Fruit fly (Drosophila melanogaster): ENCODE measurements around the gene tow.
A peak's percentile ranks its signal among the peaks of the same experiment; 100 is the strongest.

tow gene

dm6 chr3L:6903985-6904384 is 38.7 kb upstream of the tow start (continued):
- TF ChIP-seq HHEX (GFP tag; optimal IDR thresholded peaks at IDR 0.05): no peak
- peak; percentile 93 for TF ChIP-seq Med (GFP tag)
- TF ChIP-seq tna (GFP tag; IDR thresholded peaks at IDR 0.05; ENCODE audit: partially characterized antibody): peak; percentile 60; the same call in 1 of the 2 replicates
- TF ChIP-seq HLHmδ (GFP tag; optimal IDR thresholded peaks at IDR 0.05): no peak
- TF ChIP-seq CG18262 (tag; optimal IDR thresholded peaks at IDR 0.05): no peak
- no peak for TF ChIP-seq zf30C (GFP tag; optimal IDR thresholded peaks at IDR 0.05)
- no peak for TF ChIP-seq gt (GFP tag; IDR thresholded peaks at IDR 0.05)
- peak; percentile 29 for TF ChIP-seq CG34376 (GFP tag; optimal IDR thresholded peaks at IDR 0.05)
- peak; percentile 63 for TF ChIP-seq sd (tag; optimal IDR thresholded peaks at IDR 0.05)
- peak; percentile 47 for TF ChIP-seq CG3065 (GFP tag; optimal IDR thresholded peaks at IDR 0.05)
- no peak for TF ChIP-seq Ada2b (GFP tag; IDR thresholded peaks at IDR 0.05)
- peak; percentile 58 for TF ChIP-seq ash1 (GFP tag; optimal IDR thresholded peaks at IDR 0.05)
- no peak for TF ChIP-seq CG31365 (tag; optimal IDR thresholded peaks at IDR 0.05)
- TF ChIP-seq Lim3 (GFP tag; IDR thresholded peaks at IDR 0.05): no peak
- TF ChIP-seq CG17328 (GFP tag; IDR thresholded peaks at IDR 0.05): no peak
- no peak for TF ChIP-seq ranshi (GFP tag; IDR thresholded peaks at IDR 0.05)
- TF ChIP-seq CG13296 (GFP tag; optimal IDR thresholded peaks at IDR 0.05): no peak
- TF ChIP-seq Blimp-1 (GFP tag; optimal IDR thresholded peaks at IDR 0.05): no peak
- TF ChIP-seq Nf-YA (GFP tag; IDR thresholded peaks at IDR 0.05): peak; percentile 86
- no peak for TF ChIP-seq CG12299 (tag; optimal IDR thresholded peaks at IDR 0.05)
- TF ChIP-seq inv (GFP tag; IDR thresholded peaks at IDR 0.05; ENCODE audit: partially characterized antibody): peak; percentile 26; the same call in 1 of the 2 replicates
- TF ChIP-seq en (GFP tag; optimal IDR thresholded peaks at IDR 0.05): no peak
- TF ChIP-seq CG7987 (GFP tag; optimal IDR thresholded peaks at IDR 0.05): no peak
- no peak for TF ChIP-seq fru (optimal IDR thresholded peaks at IDR 0.05)
- TF ChIP-seq CG14014 (GFP tag; IDR thresholded peaks at IDR 0.05): 0 out of 2 replicates have a peak, but pooled peaks have one; percentile 25
- peak; percentile 12; the same call in 1 of the 3 replicates for TF ChIP-seq Doc3 (GFP tag; IDR thresholded peaks at IDR 0.05; ENCODE audit: partially characterized antibody)
- TF ChIP-seq HLH54F (GFP tag; optimal IDR thresholded peaks at IDR 0.05): no peak
- no peak for TF ChIP-seq CG15073 (GFP tag; optimal IDR thresholded peaks at IDR 0.05)
- no peak for TF ChIP-seq pzg (GFP tag; optimal IDR thresholded peaks at IDR 0.05)
- TF ChIP-seq slp2 (GFP tag; optimal IDR thresholded peaks at IDR 0.05): no peak
- TF ChIP-seq E2f2 (GFP tag; IDR thresholded peaks at IDR 0.05): peak; percentile 56
- no peak for TF ChIP-seq CG6654 (GFP tag; optimal IDR thresholded peaks at IDR 0.05)
- TF ChIP-seq CG10147 (GFP tag; optimal IDR thresholded peaks at IDR 0.05): no peak
- TF ChIP-seq danr (GFP tag; IDR thresholded peaks at IDR 0.05): 0 out of 2 replicates have a peak, but pooled peaks have one; percentile 7
- no peak for TF ChIP-seq vfl (GFP tag; optimal IDR thresholded peaks at IDR 0.05)
- TF ChIP-seq unpg (GFP tag; optimal IDR thresholded peaks at IDR 0.05): peak; percentile 36
- TF ChIP-seq CG10543 (GFP tag; optimal IDR thresholded peaks at IDR 0.05): peak; percentile 35
- TF ChIP-seq CG7839 (tag; optimal IDR thresholded peaks at IDR 0.05): no peak
- peak; percentile 76 for TF ChIP-seq nau (GFP tag; optimal IDR thresholded peaks at IDR 0.05)
- peak; percentile 75 for TF ChIP-seq Rfx (GFP tag; IDR thresholded peaks at IDR 0.05)
- no peak for TF ChIP-seq org-1 (GFP tag; optimal IDR thresholded peaks at IDR 0.05)
- TF ChIP-seq CG17568 (GFP tag; optimal IDR thresholded peaks at IDR 0.05): no peak
- peak in 1 of 2 experiments; percentile 7 for TF ChIP-seq Hr51 (GFP tag; optimal IDR thresholded peaks at IDR 0.05)
- TF ChIP-seq CG3995 (GFP tag; optimal IDR thresholded peaks at IDR 0.05): no peak
- no peak for TF ChIP-seq Hsf (GFP tag; optimal IDR thresholded peaks at IDR 0.05)
- TF ChIP-seq CG9932 (GFP tag; IDR thresholded peaks at IDR 0.05): peak; percentile 52; the same call in 1 of the 2 replicates
- no peak for TF ChIP-seq ATbp (GFP tag; optimal IDR thresholded peaks at IDR 0.05)
- no peak for TF ChIP-seq pnt (GFP tag; optimal IDR thresholded peaks at IDR 0.05)
- no peak for TF ChIP-seq Poxn (GFP tag; IDR thresholded peaks at IDR 0.05)
- TF ChIP-seq CG6272 (GFP tag; IDR thresholded peaks at IDR 0.05): peak; percentile 34; the same call in 1 of the 2 replicates
- no peak for TF ChIP-seq toy (GFP tag; IDR thresholded peaks at IDR 0.05)
